Worm (Caenorhabditis elegans): ENCODE measurements around the gene C48B4.3.

The C48B4.3 gene

ce11 chrIII:9597044-9597443 lies 14.9 kb upstream of the C48B4.3 start, which contains the start of gene C48B4.12:
C48B4.12 (plus strand) TSS chrIII:9597344.
- TF ChIP-seq lin-15B (tag; optimal IDR thresholded peaks at IDR 0.05) (no peak), egl-43 (GFP tag; IDR thresholded peaks at IDR 0.05) (no peak), dve-1 (tag; optimal IDR thresholded peaks at IDR 0.05; ENCODE audit: insufficient read depth) (no peak), aly-2 (tag; optimal IDR thresholded peaks at IDR 0.05) (no peak), duxl-1 (tag; optimal IDR thresholded peaks at IDR 0.05; ENCODE audit: poor library complexity) (no peak), mxl-3 (GFP tag; optimal IDR thresholded peaks at IDR 0.05) (no peak), nhr-48 (tag; optimal IDR thresholded peaks at IDR 0.05) (no peak), spr-1 (tag; optimal IDR thresholded peaks at IDR 0.05) (no peak)

- TF ChIP-seq arid-1 (GFP tag; conservative IDR thresholded peaks at IDR 0.05) = no peak
- TF ChIP-seq vab-7 (GFP tag; IDR thresholded peaks at IDR 0.05) = no peak
- no peak for TF ChIP-seq php-3 (GFP tag; IDR thresholded peaks at IDR 0.05)
- TF ChIP-seq daf-16 (GFP tag; optimal IDR thresholded peaks at IDR 0.05) = no peak
- TF ChIP-seq daf-16 (tag; optimal IDR thresholded peaks at IDR 0.05) = no peak
- no peak for TF ChIP-seq ceh-28 (tag; optimal IDR thresholded peaks at IDR 0.05)
- TF ChIP-seq pqm-1 (tag; optimal IDR thresholded peaks at IDR 0.05) = no peak
- no peak for TF ChIP-seq ZK546.5 (tag; optimal IDR thresholded peaks at IDR 0.05)
- no peak for TF ChIP-seq spr-3 (GFP tag; optimal IDR thresholded peaks at IDR 0.05)
- no peak for TF ChIP-seq R02D3.7 (tag; optimal IDR thresholded peaks at IDR 0.05)
- TF ChIP-seq nhr-77 (tag; optimal IDR thresholded peaks at IDR 0.05) = no peak
- no peak for TF ChIP-seq hlh-30 (tag; optimal IDR thresholded peaks at IDR 0.05; ENCODE audit: insufficient read depth)
- TF ChIP-seq nhr-102 (tag; optimal IDR thresholded peaks at IDR 0.05) = no peak
- TF ChIP-seq nhr-237 (tag; optimal IDR thresholded peaks at IDR 0.05) = no peak
- no peak for TF ChIP-seq lsy-2 (tag; optimal IDR thresholded peaks at IDR 0.05)
Observed at ce11 chrIII:9595563-9595962, 13.4 kb upstream of the C48B4.3 start, which contains the start of gene rom-2. rom-2 (minus strand) TSS chrIII:9595663.

ce11 chrIII:9592118-9592517 lies 9.9 kb upstream of the C48B4.3 start, which contains the start of gene acox-1.5:
acox-1.5 (minus strand) TSS chrIII:9592192.
- TF ChIP-seq ama-1 (optimal IDR thresholded peaks at IDR 0.05) = no peak
- TF ChIP-seq dve-1 (tag; optimal IDR thresholded peaks at IDR 0.05; ENCODE audit: insufficient read depth) = peak; percentile 22
- no peak for TF ChIP-seq ctbp-1 (GFP tag; IDR thresholded peaks at IDR 0.05)
- peak; percentile 77 for TF ChIP-seq pqm-1 (tag; optimal IDR thresholded peaks at IDR 0.05)
- TF ChIP-seq dmd-6 (GFP tag; IDR thresholded peaks at IDR 0.05) = peak; percentile 62
- TF ChIP-seq nhr-28 (tag; optimal IDR thresholded peaks at IDR 0.05) = peak; percentile 55
- TF ChIP-seq nhr-77 (tag; optimal IDR thresholded peaks at IDR 0.05) = peak; percentile 56
- peak; percentile 19 for TF ChIP-seq aha-1 (tag)
- TF ChIP-seq unc-62 (GFP tag; optimal IDR thresholded peaks at IDR 0.05 in 1 of 2) = peak in 1 of 2 experiments; percentile 16
- no peak for TF ChIP-seq unc-62 (tag; optimal IDR thresholded peaks at IDR 0.05)
- no peak for TF ChIP-seq set-16 (GFP tag; IDR thresholded peaks at IDR 0.05)
- peak; percentile 34 for TF ChIP-seq hlh-11 (tag; optimal IDR thresholded peaks at IDR 0.05)
- no peak for TF ChIP-seq R02D3.7 (tag; optimal IDR thresholded peaks at IDR 0.05)

- TF ChIP-seq daf-16 (GFP tag; optimal IDR thresholded peaks at IDR 0.05) (no peak), daf-16 (tag; optimal IDR thresholded peaks at IDR 0.05) (peak; percentile 46), nhr-111 (GFP tag; optimal IDR thresholded peaks at IDR 0.05) (no peak), dve-1 (tag; optimal IDR thresholded peaks at IDR 0.05; ENCODE audit: insufficient read depth) (peak; percentile 34), D1046.2 (GFP tag; IDR thresholded peaks at IDR 0.05) (no peak), dmd-6 (GFP tag; IDR thresholded peaks at IDR 0.05) (peak; percentile 90), mdl-1 (tag; optimal IDR thresholded peaks at IDR 0.05) (peak in 1 of 2 experiments; percentile 61), pqm-1 (tag; optimal IDR thresholded peaks at IDR 0.05) (peak; percentile 71), tra-1 (GFP tag; IDR thresholded peaks at IDR 0.05) (peak; percentile 59), lin-1 (GFP tag; IDR thresholded peaks at IDR 0.05) (peak; percentile 83; the same call in 1 of the 2 replicates), nhr-28 (tag; optimal IDR thresholded peaks at IDR 0.05) (peak; percentile 79), lin-29 (GFP tag; IDR thresholded peaks at IDR 0.05) (no peak), hlh-11 (tag; optimal IDR thresholded peaks at IDR 0.05) (peak; percentile 66), nhr-77 (tag; optimal IDR thresholded peaks at IDR 0.05) (peak; percentile 64), mes-2 (tag; optimal IDR thresholded peaks at IDR 0.05; ENCODE audit: poor library complexity, severe bottlenecking) (no peak)
Observed at ce11 chrIII:9590212-9590611, 8.0 kb upstream of the C48B4.3 start.

Measured in whole organism, L4 larva.